Fruit fly (Drosophila melanogaster): ENCODE measurements around the gene mrn.
A peak's percentile ranks its signal among the peaks of the same experiment; 100 is the strongest.

Gene mrn

dm6 chr3L:15532368-15533030, 47.8 kb downstream of the mrn start (continued):
- peak; percentile 71 for TF ChIP-seq Ptx1 (GFP tag; IDR thresholded peaks at IDR 0.05)
- TF ChIP-seq grau (tag; optimal IDR thresholded peaks at IDR 0.05): peak; percentile 51
- TF ChIP-seq tin (GFP tag; optimal IDR thresholded peaks at IDR 0.05): no peak
- TF ChIP-seq CG17186 (GFP tag; optimal IDR thresholded peaks at IDR 0.05): no peak
- no peak for TF ChIP-seq CG1529 (GFP tag; optimal IDR thresholded peaks at IDR 0.05)
- TF ChIP-seq inv (GFP tag; IDR thresholded peaks at IDR 0.05; ENCODE audit: partially characterized antibody): no peak
- 0 out of 2 replicates have a peak, but pooled peaks have one; percentile 58 for TF ChIP-seq rib (GFP tag; IDR thresholded peaks at IDR 0.05)
- no peak for TF ChIP-seq ro (GFP tag; IDR thresholded peaks at IDR 0.05)
- peak; percentile 61 for TF ChIP-seq pros (GFP tag; optimal IDR thresholded peaks at IDR 0.05)
- TF ChIP-seq HLHmδ (GFP tag; optimal IDR thresholded peaks at IDR 0.05): no peak
- no peak for TF ChIP-seq scrt (GFP tag; optimal IDR thresholded peaks at IDR 0.05)
- peak; percentile 61 for TF ChIP-seq CG2712 (tag; optimal IDR thresholded peaks at IDR 0.05)
- peak; percentile 34 for TF ChIP-seq cwo (GFP tag; optimal IDR thresholded peaks at IDR 0.05)
- TF ChIP-seq luna (GFP tag; optimal IDR thresholded peaks at IDR 0.05): no peak
- TF ChIP-seq exex (tag; optimal IDR thresholded peaks at IDR 0.05): no peak
- no peak for TF ChIP-seq H15 (GFP tag; IDR thresholded peaks at IDR 0.05)
- no peak for TF ChIP-seq tup (GFP tag; optimal IDR thresholded peaks at IDR 0.05)
- no peak for TF ChIP-seq E2f1 (GFP tag; IDR thresholded peaks at IDR 0.05)
- TF ChIP-seq shn (GFP tag; optimal IDR thresholded peaks at IDR 0.05): no peak
- TF ChIP-seq CG7271 (tag; optimal IDR thresholded peaks at IDR 0.05): no peak
- no peak for TF ChIP-seq salm (tag; optimal IDR thresholded peaks at IDR 0.05)
- TF ChIP-seq CG14860 (GFP tag; IDR thresholded peaks at IDR 0.05; ENCODE audit: partially characterized antibody): no peak
- no peak for TF ChIP-seq Fer2 (tag; optimal IDR thresholded peaks at IDR 0.05)
- TF ChIP-seq CG17385 (GFP tag; optimal IDR thresholded peaks at IDR 0.05): no peak
- TF ChIP-seq gro (GFP tag; optimal IDR thresholded peaks at IDR 0.05): no peak
- no peak for TF ChIP-seq Hr51 (GFP tag; optimal IDR thresholded peaks at IDR 0.05)
- TF ChIP-seq CG15601 (tag; optimal IDR thresholded peaks at IDR 0.05): no peak
- TF ChIP-seq dan (GFP tag; IDR thresholded peaks at IDR 0.05): no peak
- TF ChIP-seq ci (GFP tag; IDR thresholded peaks at IDR 0.05): peak; percentile 54; the same call in 2 of the 3 replicates
- TF ChIP-seq da (GFP tag; optimal IDR thresholded peaks at IDR 0.05): no peak
- TF ChIP-seq pfk (GFP tag; optimal IDR thresholded peaks at IDR 0.05): no peak
- no peak for TF ChIP-seq CG8290 (GFP tag; optimal IDR thresholded peaks at IDR 0.05)
- TF ChIP-seq CG8290 (tag; optimal IDR thresholded peaks at IDR 0.05): peak in 1 of 2 experiments; percentile 26
- TF ChIP-seq CG32767 (GFP tag; IDR thresholded peaks at IDR 0.05): no peak
- peak; percentile 39; the same call in 1 of the 3 replicates for TF ChIP-seq CG11695 (GFP tag; IDR thresholded peaks at IDR 0.05)
- TF ChIP-seq Dfd (GFP tag; optimal IDR thresholded peaks at IDR 0.05): no peak
- TF ChIP-seq bigmax (GFP tag; optimal IDR thresholded peaks at IDR 0.05): no peak
- peak; percentile 26 for TF ChIP-seq Sox102F (GFP tag; optimal IDR thresholded peaks at IDR 0.05)
- no peak for TF ChIP-seq CG1602 (GFP tag; optimal IDR thresholded peaks at IDR 0.05)
- TF ChIP-seq so (GFP tag; IDR thresholded peaks at IDR 0.05): 0 out of 3 replicates have a peak, but pooled peaks have one; percentile 25
- TF ChIP-seq Rfx (GFP tag; IDR thresholded peaks at IDR 0.05): peak; percentile 23; the same call in 1 of the 2 replicates
- no peak for TF ChIP-seq HLH4C (GFP tag; IDR thresholded peaks at IDR 0.05; ENCODE audit: partially characterized antibody)
- TF ChIP-seq nom (GFP tag; optimal IDR thresholded peaks at IDR 0.05): peak; percentile 34
- peak; percentile 27; the same call in 1 of the 2 replicates for TF ChIP-seq klu (GFP tag; IDR thresholded peaks at IDR 0.05)
- no peak for TF ChIP-seq tap (tag; optimal IDR thresholded peaks at IDR 0.05)
- no peak for TF ChIP-seq Lim3 (GFP tag; IDR thresholded peaks at IDR 0.05)
- TF ChIP-seq CG1603 (tag; optimal IDR thresholded peaks at IDR 0.05): no peak
- TF ChIP-seq CG7839 (tag; optimal IDR thresholded peaks at IDR 0.05): peak; percentile 38
- peak; percentile 73 for TF ChIP-seq vvl (GFP tag; IDR thresholded peaks at IDR 0.05)
- TF ChIP-seq Asciz (GFP tag; optimal IDR thresholded peaks at IDR 0.05): peak; percentile 6

Data from whole organism, embryonic.